Worm (Caenorhabditis elegans): Measurements from ENCODE around the gene F13B6.3.

- TF ChIP-seq flt-1 (GFP tag; IDR thresholded peaks at IDR 0.05) (no peak), T22C8.4 (GFP tag; IDR thresholded peaks at IDR 0.05) (no peak), ztf-29 (GFP tag; IDR thresholded peaks at IDR 0.05) (no peak)
Observed at ce11 chrIV:7499302-7499701, 33.5 kb upstream of the F13B6.3 start.

Measured in whole organism, midembryonic.